ENCODE assay signal across 1 fruit fly cellular context in genomic region chrX:8491452-8492046, dm6.
A peak's percentile ranks its signal among the peaks of the same experiment; 100 is the strongest.
TF ChIP-seq lines count a peak whose summit lies in the region.

No protein-coding gene starts in this region.

TF ChIP-seq in whole organism, embryonic, 481 proteins besides CTCF, POLR2A, EP300 and RAD21 (continued from another document):
- TF ChIP-seq CG4820 (GFP tag; optimal IDR thresholded peaks at IDR 0.05; lab: Kevin White, UChicago) (peak; percentile 28), CG14050 (GFP tag; IDR thresholded peaks at IDR 0.05; lab: Robert Waterston, UW) (no peak), CG3407 (GFP tag; optimal IDR thresholded peaks at IDR 0.05; lab: Kevin White, UChicago) (no peak), CG10274 (GFP tag; optimal IDR thresholded peaks at IDR 0.05; lab: Kevin White, UChicago) (peak; percentile 7), repo (GFP tag; optimal IDR thresholded peaks at IDR 0.05; lab: Kevin White, UChicago) (no peak), sisA (GFP tag; IDR thresholded peaks at IDR 0.05; lab: Robert Waterston, UW) (no peak), Deaf1 (tag; optimal IDR thresholded peaks at IDR 0.05; lab: Kevin White, UChicago) (no peak), tgo (GFP tag; IDR thresholded peaks at IDR 0.05; lab: Robert Waterston, UW) (no peak), ac (GFP tag; optimal IDR thresholded peaks at IDR 0.05; lab: Kevin White, UChicago) (no peak), Hr51 (GFP tag; optimal IDR thresholded peaks at IDR 0.05; lab: Kevin White, UChicago) (peak in 1 of 2 experiments; percentile 46), Dp (GFP tag; optimal IDR thresholded peaks at IDR 0.05; lab: Kevin White, UChicago) (no peak), B-H2 (GFP tag; optimal IDR thresholded peaks at IDR 0.05; lab: Kevin White, UChicago) (no peak), CG11504 (tag; optimal IDR thresholded peaks at IDR 0.05; lab: Kevin White, UChicago) (peak; percentile 33), sens (GFP tag; lab: Kevin White, UChicago) (peak; percentile 83), CG18599 (GFP tag; optimal IDR thresholded peaks at IDR 0.05; lab: Kevin White, UChicago) (peak; percentile 13), h (optimal IDR thresholded peaks at IDR 0.05; lab: Kevin White, UChicago) (no peak), insv (GFP tag; optimal IDR thresholded peaks at IDR 0.05; lab: Kevin White, UChicago) (no peak), corto (GFP tag; optimal IDR thresholded peaks at IDR 0.05; lab: Kevin White, UChicago) (no peak), dysf (GFP tag; IDR thresholded peaks at IDR 0.05; lab: Robert Waterston, UW) (peak; percentile 34; the same call in 1 of the 3 replicates), klu (GFP tag; IDR thresholded peaks at IDR 0.05; lab: Robert Waterston, UW) (no peak), HLH54F (GFP tag; optimal IDR thresholded peaks at IDR 0.05; lab: Kevin White, UChicago) (peak; percentile 18), CG1792 (GFP tag; optimal IDR thresholded peaks at IDR 0.05; lab: Kevin White, UChicago) (no peak), CG10979 (tag; optimal IDR thresholded peaks at IDR 0.05; lab: Kevin White, UChicago) (peak; percentile 14), fu2 (GFP tag; optimal IDR thresholded peaks at IDR 0.05; lab: Kevin White, UChicago) (peak; percentile 14), CG5953 (GFP tag; IDR thresholded peaks at IDR 0.05; lab: Robert Waterston, UW) (no peak), Hsf (GFP tag; optimal IDR thresholded peaks at IDR 0.05; lab: Kevin White, UChicago) (peak; percentile 35), Gug (GFP tag; IDR thresholded peaks at IDR 0.05; lab: Robert Waterston, UW) (peak; percentile 27; the same call in 1 of the 4 replicates), CG17186 (GFP tag; optimal IDR thresholded peaks at IDR 0.05; lab: Kevin White, UChicago) (no peak), CG32772 (GFP tag; IDR thresholded peaks at IDR 0.05; lab: Robert Waterston, UW) (no peak), CG17328 (GFP tag; IDR thresholded peaks at IDR 0.05; lab: Robert Waterston, UW) (no peak), Adf1 (GFP tag; IDR thresholded peaks at IDR 0.05; lab: Robert Waterston, UW) (no peak), Med (GFP tag; lab: Kevin White, UChicago) (peak; percentile 85), Dref (GFP tag; IDR thresholded peaks at IDR 0.05; lab: Robert Waterston, UW) (no peak), CG10462 (GFP tag; optimal IDR thresholded peaks at IDR 0.05; lab: Kevin White, UChicago) (peak; percentile 17), CG10209 (GFP tag; optimal IDR thresholded peaks at IDR 0.05; lab: Kevin White, UChicago) (peak; percentile 11), Atf-2 (GFP tag; optimal IDR thresholded peaks at IDR 0.05; lab: Kevin White, UChicago) (peak; percentile 28), CG8944 (GFP tag; optimal IDR thresholded peaks at IDR 0.05; lab: Kevin White, UChicago) (peak; percentile 16), mam (GFP tag; optimal IDR thresholded peaks at IDR 0.05; lab: Kevin White, UChicago) (peak; percentile 30), crc (GFP tag; optimal IDR thresholded peaks at IDR 0.05; lab: Kevin White, UChicago) (no peak), ind (GFP tag; optimal IDR thresholded peaks at IDR 0.05; lab: Kevin White, UChicago) (peak; percentile 32), CG30431 (GFP tag; optimal IDR thresholded peaks at IDR 0.05; lab: Kevin White, UChicago) (no peak), CoRest (tag; optimal IDR thresholded peaks at IDR 0.05; lab: Kevin White, UChicago) (no peak), CG15514 (GFP tag; optimal IDR thresholded peaks at IDR 0.05; lab: Kevin White, UChicago) (no peak), CG12391 (tag; optimal IDR thresholded peaks at IDR 0.05; lab: Kevin White, UChicago) (peak; percentile 5), gsb-n (tag; optimal IDR thresholded peaks at IDR 0.05; lab: Kevin White, UChicago) (no peak), nmo (GFP tag; optimal IDR thresholded peaks at IDR 0.05; lab: Kevin White, UChicago) (peak; percentile 15), Sox100B (GFP tag; optimal IDR thresholded peaks at IDR 0.05; lab: Kevin White, UChicago) (peak; percentile 17), Ptx1 (GFP tag; IDR thresholded peaks at IDR 0.05; lab: Robert Waterston, UW) (peak; percentile 39; the same call in 1 of the 2 replicates), CG17359 (tag; optimal IDR thresholded peaks at IDR 0.05; lab: Kevin White, UChicago) (peak; percentile 23), ATbp (GFP tag; optimal IDR thresholded peaks at IDR 0.05; lab: Kevin White, UChicago) (peak; percentile 25), bab2 (GFP tag; optimal IDR thresholded peaks at IDR 0.05; lab: Kevin White, UChicago) (peak; percentile 39), eve (GFP tag; optimal IDR thresholded peaks at IDR 0.05; lab: Kevin White, UChicago) (peak in 1 of 2 experiments; percentile 54), Chrac-16 (GFP tag; optimal IDR thresholded peaks at IDR 0.05; lab: Kevin White, UChicago) (peak; percentile 4), knrl (GFP tag; IDR thresholded peaks at IDR 0.05; lab: Robert Waterston, UW; ENCODE audit: partially characterized antibody) (no peak), Antp (GFP tag; optimal IDR thresholded peaks at IDR 0.05; lab: Kevin White, UChicago) (peak; percentile 44), z (GFP tag; IDR thresholded peaks at IDR 0.05; lab: Robert Waterston, UW) (no peak), gro (GFP tag; optimal IDR thresholded peaks at IDR 0.05; lab: Kevin White, UChicago) (no peak), Lhr (GFP tag; optimal IDR thresholded peaks at IDR 0.05; lab: Kevin White, UChicago) (no peak), NFAT (GFP tag; IDR thresholded peaks at IDR 0.05; lab: Robert Waterston, UW) (peak; percentile 31; the same call in 1 of the 2 replicates), ham (GFP tag; IDR thresholded peaks at IDR 0.05; lab: Robert Waterston, UW) (no peak), grau (tag; optimal IDR thresholded peaks at IDR 0.05; lab: Kevin White, UChicago) (peak; percentile 16), CG3995 (GFP tag; optimal IDR thresholded peaks at IDR 0.05; lab: Kevin White, UChicago) (no peak), pros (GFP tag; optimal IDR thresholded peaks at IDR 0.05; lab: Kevin White, UChicago) (no peak), Abd-B (GFP tag; optimal IDR thresholded peaks at IDR 0.05; lab: Kevin White, UChicago) (no peak), phol (tag; optimal IDR thresholded peaks at IDR 0.05; lab: Kevin White, UChicago) (peak; percentile 32), CG3281 (GFP tag; optimal IDR thresholded peaks at IDR 0.05; lab: Kevin White, UChicago) (peak; percentile 5), Meics (GFP tag; optimal IDR thresholded peaks at IDR 0.05; lab: Kevin White, UChicago) (peak; percentile 13), row (GFP tag; IDR thresholded peaks at IDR 0.05; lab: Robert Waterston, UW) (0 out of 3 replicates have a peak, but pooled peaks have one; percentile 32), Dip3 (GFP tag; optimal IDR thresholded peaks at IDR 0.05; lab: Kevin White, UChicago) (no peak), Hmr (GFP tag; optimal IDR thresholded peaks at IDR 0.05; lab: Kevin White, UChicago) (peak; percentile 13), Max (GFP tag; optimal IDR thresholded peaks at IDR 0.05; lab: Kevin White, UChicago) (no peak), slbo (GFP tag; IDR thresholded peaks at IDR 0.05; lab: Robert Waterston, UW) (peak; percentile 53; the same call in 1 of the 2 replicates), ap (GFP tag; IDR thresholded peaks at IDR 0.05; lab: Robert Waterston, UW) (no peak), CG1602 (GFP tag; optimal IDR thresholded peaks at IDR 0.05; lab: Kevin White, UChicago) (peak; percentile 6), CG16863 (GFP tag; optimal IDR thresholded peaks at IDR 0.05; lab: Kevin White, UChicago) (peak; percentile 34), ssp (GFP tag; IDR thresholded peaks at IDR 0.05; lab: Robert Waterston, UW) (no peak), nom (GFP tag; optimal IDR thresholded peaks at IDR 0.05; lab: Kevin White, UChicago) (peak; percentile 28), CG18011 (GFP tag; optimal IDR thresholded peaks at IDR 0.05; lab: Kevin White, UChicago) (no peak), Rfx (GFP tag; IDR thresholded peaks at IDR 0.05; lab: Robert Waterston, UW) (peak; percentile 34; the same call in 1 of the 2 replicates), CG1603 (tag; optimal IDR thresholded peaks at IDR 0.05; lab: Kevin White, UChicago) (peak; percentile 2), CG8089 (GFP tag; optimal IDR thresholded peaks at IDR 0.05; lab: Kevin White, UChicago) (peak; percentile 30), CG5245 (GFP tag; optimal IDR thresholded peaks at IDR 0.05; lab: Kevin White, UChicago) (no peak), CG9215 (GFP tag; IDR thresholded peaks at IDR 0.05; lab: Robert Waterston, UW) (0 out of 2 replicates have a peak, but pooled peaks have one; percentile 19), NfI (GFP tag; optimal IDR thresholded peaks at IDR 0.05; lab: Kevin White, UChicago) (no peak), Ravus (GFP tag; IDR thresholded peaks at IDR 0.05; lab: Robert Waterston, UW) (no peak), trem (tag; optimal IDR thresholded peaks at IDR 0.05; lab: Kevin White, UChicago) (no peak), sqz (GFP tag; optimal IDR thresholded peaks at IDR 0.05; lab: Kevin White, UChicago) (peak; percentile 13), CG9609 (GFP tag; optimal IDR thresholded peaks at IDR 0.05; lab: Kevin White, UChicago) (peak; percentile 6), CG10654 (GFP tag; optimal IDR thresholded peaks at IDR 0.05; lab: Kevin White, UChicago) (no peak), Sox102F (GFP tag; optimal IDR thresholded peaks at IDR 0.05; lab: Kevin White, UChicago) (peak; percentile 30), CG4360 (GFP tag; IDR thresholded peaks at IDR 0.05; lab: Robert Waterston, UW) (0 out of 2 replicates have a peak, but pooled peaks have one; percentile 12), CG6254 (GFP tag; optimal IDR thresholded peaks at IDR 0.05; lab: Kevin White, UChicago) (no peak), H2.0 (GFP tag; IDR thresholded peaks at IDR 0.05; lab: Robert Waterston, UW) (no peak), lilli (GFP tag; optimal IDR thresholded peaks at IDR 0.05; lab: Kevin White, UChicago) (no peak), CG2202 (tag; optimal IDR thresholded peaks at IDR 0.05; lab: Kevin White, UChicago) (no peak), CG17385 (GFP tag; optimal IDR thresholded peaks at IDR 0.05; lab: Kevin White, UChicago) (no peak), wek (GFP tag; optimal IDR thresholded peaks at IDR 0.05; lab: Kevin White, UChicago) (no peak), ewg (GFP tag; optimal IDR thresholded peaks at IDR 0.05; lab: Kevin White, UChicago) (no peak), CG2120 (GFP tag; optimal IDR thresholded peaks at IDR 0.05; lab: Kevin White, UChicago) (peak; percentile 36), CG15073 (GFP tag; optimal IDR thresholded peaks at IDR 0.05; lab: Kevin White, UChicago) (peak; percentile 98), cwo (GFP tag; optimal IDR thresholded peaks at IDR 0.05; lab: Kevin White, UChicago) (no peak), lmd (GFP tag; IDR thresholded peaks at IDR 0.05; lab: Robert Waterston, UW) (no peak; the same call in 1 of the 2 replicates), CG6683 (GFP tag; optimal IDR thresholded peaks at IDR 0.05; lab: Kevin White, UChicago) (no peak), chif (GFP tag; optimal IDR thresholded peaks at IDR 0.05; lab: Kevin White, UChicago) (peak in 1 of 2 experiments; percentile 20), CG32532 (GFP tag; IDR thresholded peaks at IDR 0.05; lab: Robert Waterston, UW) (peak; percentile 37; the same call in 1 of the 2 replicates), pfk (GFP tag; optimal IDR thresholded peaks at IDR 0.05; lab: Kevin White, UChicago) (no peak), HHEX (GFP tag; optimal IDR thresholded peaks at IDR 0.05; lab: Kevin White, UChicago) (no peak), CG6689 (GFP tag; IDR thresholded peaks at IDR 0.05; lab: Robert Waterston, UW) (no peak), Awh (GFP tag; IDR thresholded peaks at IDR 0.05; lab: Robert Waterston, UW) (no peak; the same call in 1 of the 2 replicates), Eip74EF (GFP tag; optimal IDR thresholded peaks at IDR 0.05; lab: Kevin White, UChicago) (no peak), Six4 (GFP tag; optimal IDR thresholded peaks at IDR 0.05; lab: Kevin White, UChicago) (peak; percentile 6), bsh (GFP tag; optimal IDR thresholded peaks at IDR 0.05; lab: Kevin White, UChicago) (peak in 1 of 2 experiments; percentile 56)
